Fruit fly (Drosophila melanogaster): ENCODE measurements around the gene gnu.

Gene gnu

DNA sequence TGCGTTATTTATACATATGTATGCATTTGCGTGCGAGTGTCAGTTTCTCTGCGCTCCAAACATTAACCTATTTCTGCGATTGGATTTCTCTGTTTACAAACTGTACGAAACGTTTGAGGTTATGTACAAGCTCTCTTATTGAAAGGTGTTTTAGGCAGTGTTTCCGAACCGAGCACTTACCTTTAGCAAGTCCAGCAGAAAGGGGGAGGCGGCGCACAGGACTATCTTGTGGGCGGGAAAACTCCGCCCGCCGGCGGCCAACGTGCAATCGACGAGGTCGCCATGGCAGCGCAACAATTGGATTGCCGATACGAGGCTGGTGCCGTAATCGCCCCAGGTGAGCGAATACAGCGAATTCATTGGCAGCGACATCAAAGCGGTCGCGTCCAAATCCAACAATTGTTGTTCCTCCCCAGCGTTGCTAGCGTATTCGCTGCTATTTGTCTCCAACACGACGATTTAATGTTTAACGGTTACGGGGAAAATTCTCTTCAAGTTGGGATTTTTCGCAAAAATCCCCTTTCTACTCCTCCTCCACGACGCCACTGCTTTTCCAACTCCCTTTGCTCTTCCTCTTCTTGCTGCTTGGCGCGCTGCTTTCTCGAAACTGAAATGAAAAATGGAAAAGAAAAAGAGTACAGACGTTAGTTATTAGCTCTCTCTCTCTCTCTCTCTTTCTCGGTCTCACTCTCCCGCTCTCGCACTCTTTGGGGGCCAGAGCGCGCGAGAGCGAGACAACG lies 46.3 kb downstream of the gnu start (continued):
- TF ChIP-seq zfh2 (GFP tag; optimal IDR thresholded peaks at IDR 0.05) (peak; percentile 94), zen2 (GFP tag; IDR thresholded peaks at IDR 0.05; ENCODE audit: partially characterized antibody) (peak; percentile 41), CG6272 (GFP tag; IDR thresholded peaks at IDR 0.05) (peak; percentile 81), CG1792 (GFP tag; optimal IDR thresholded peaks at IDR 0.05) (peak; percentile 87), Atf3 (GFP tag; optimal IDR thresholded peaks at IDR 0.05) (peak; percentile 83), sens (GFP tag) (peak; percentile 98), TFAM (GFP tag; optimal IDR thresholded peaks at IDR 0.05) (peak; percentile 2), CG14441 (GFP tag; IDR thresholded peaks at IDR 0.05) (peak; percentile 90), eve (GFP tag; optimal IDR thresholded peaks at IDR 0.05) (no peak), CG12236 (GFP tag; optimal IDR thresholded peaks at IDR 0.05) (peak; percentile 63), Ssrp (tag; optimal IDR thresholded peaks at IDR 0.05) (peak; percentile 85), jumu (GFP tag; optimal IDR thresholded peaks at IDR 0.05) (peak; percentile 91), Jarid2 (GFP tag; optimal IDR thresholded peaks at IDR 0.05) (peak; percentile 81), lab (GFP tag; optimal IDR thresholded peaks at IDR 0.05) (peak; percentile 94), CG8359 (GFP tag; optimal IDR thresholded peaks at IDR 0.05; ENCODE audit: borderline replicate concordance) (peak; percentile 55), wdn (GFP tag; IDR thresholded peaks at IDR 0.05) (peak; percentile 89), Hr39 (optimal IDR thresholded peaks at IDR 0.05) (no peak), Neu2 (GFP tag; optimal IDR thresholded peaks at IDR 0.05; ENCODE audit: borderline replicate concordance) (peak; percentile 51), inv (GFP tag; IDR thresholded peaks at IDR 0.05; ENCODE audit: partially characterized antibody) (no peak; the same call in 1 of the 2 replicates), CG18011 (GFP tag; optimal IDR thresholded peaks at IDR 0.05) (peak; percentile 74), CG2199 (GFP tag; IDR thresholded peaks at IDR 0.05) (peak; percentile 38; the same call in 1 of the 3 replicates), mam (GFP tag; optimal IDR thresholded peaks at IDR 0.05) (peak; percentile 96), Rfx (GFP tag; IDR thresholded peaks at IDR 0.05) (peak; percentile 96), chn (GFP tag; optimal IDR thresholded peaks at IDR 0.05) (peak; percentile 89), CG33557 (GFP tag; optimal IDR thresholded peaks at IDR 0.05) (no peak), CG10979 (tag; optimal IDR thresholded peaks at IDR 0.05) (peak; percentile 76), Meics (GFP tag; optimal IDR thresholded peaks at IDR 0.05) (peak; percentile 94), CG10147 (GFP tag; optimal IDR thresholded peaks at IDR 0.05) (peak; percentile 72), bsh (GFP tag; optimal IDR thresholded peaks at IDR 0.05) (peak; percentile 60 to 80), CG4854 (GFP tag; optimal IDR thresholded peaks at IDR 0.05) (peak; percentile 73), CG14965 (GFP tag; optimal IDR thresholded peaks at IDR 0.05; ENCODE audit: borderline replicate concordance) (peak; percentile 74), Ets97D (GFP tag; optimal IDR thresholded peaks at IDR 0.05) (peak; percentile 56), Oaz (GFP tag; IDR thresholded peaks at IDR 0.05) (peak; percentile 85), CG9215 (GFP tag; IDR thresholded peaks at IDR 0.05) (peak; percentile 87), B-H2 (GFP tag; optimal IDR thresholded peaks at IDR 0.05) (peak; percentile 76), D19A (tag; optimal IDR thresholded peaks at IDR 0.05) (peak; percentile 68), ro (GFP tag; IDR thresholded peaks at IDR 0.05) (peak; percentile 69), CG10209 (GFP tag; optimal IDR thresholded peaks at IDR 0.05) (peak; percentile 85), CG30020 (tag; optimal IDR thresholded peaks at IDR 0.05) (peak; percentile 26), CG5953 (GFP tag; IDR thresholded peaks at IDR 0.05) (peak; percentile 89), zf30C (GFP tag; optimal IDR thresholded peaks at IDR 0.05) (peak; percentile 20), ase (GFP tag; IDR thresholded peaks at IDR 0.05) (peak; percentile 93), Dek (tag; optimal IDR thresholded peaks at IDR 0.05) (peak; percentile 86), Bdp1 (GFP tag; optimal IDR thresholded peaks at IDR 0.05) (peak; percentile 80), Tbp (GFP tag; optimal IDR thresholded peaks at IDR 0.05) (no peak), Hey (tag; optimal IDR thresholded peaks at IDR 0.05) (peak; percentile 71), yki (optimal IDR thresholded peaks at IDR 0.05) (peak; percentile 83), CG4360 (GFP tag; IDR thresholded peaks at IDR 0.05) (peak; percentile 79), CG17802 (tag; optimal IDR thresholded peaks at IDR 0.05) (peak; percentile 56), CHES-1-like (GFP tag; optimal IDR thresholded peaks at IDR 0.05) (peak; percentile 94)

All from whole organism, embryonic.